Fruit fly (Drosophila melanogaster) whole organism, pupa: ENCODE measurements around the gene Ets65A.
"Not testable (repeated sequence)": the region's sequence is repeated elsewhere in the genome, so short reads cannot be mapped to it uniquely, and the experiment has no call there.

Experiments used
- CG10348 ChIP-seq: fragments of 200-800 bp; sonication (Bioruptor generic); IDR thresholded peaks from 2 replicates; pipeline ENCODE4 v1.3.6; 2022; ENCODE audit warnings: missing biosample characterization, missing genetic modification characterization
- CG13204 ChIP-seq: fragments of 200-800 bp; sonication (Bioruptor generic); optimal IDR thresholded peaks from 2 replicates; lab custom pipeline; 2018; ENCODE audit warnings: missing biosample characterization, mild to moderate bottlenecking, missing genetic modification characterization, moderate library complexity
- CG4496 ChIP-seq: fragments of 200-800 bp; sonication (Bioruptor generic); IDR thresholded peaks from 3 replicates; pipeline ENCODE4 v1.3.6; 2022; ENCODE audit warnings: missing biosample characterization, missing genetic modification characterization
- CG8159 ChIP-seq: fragments of 200-800 bp; sonication (Bioruptor generic); optimal IDR thresholded peaks from 3 replicates; lab custom pipeline; 2018; ENCODE audit warnings: missing biosample characterization, mild to moderate bottlenecking, missing genetic modification characterization, moderate library complexity
- CG8301 ChIP-seq: fragments of 200-800 bp; sonication (Bioruptor generic); optimal IDR thresholded peaks from 2 replicates; lab custom pipeline; 2018; ENCODE audit warnings: missing biosample characterization, mild to moderate bottlenecking, missing genetic modification characterization
- CG9948 ChIP-seq: fragments of 200-800 bp; sonication (Bioruptor generic); optimal IDR thresholded peaks from 2 replicates; lab custom pipeline; 2018; ENCODE audit warnings: missing biosample characterization, mild to moderate bottlenecking, missing genetic modification characterization, moderate library complexity
- D1 ChIP-seq: fragments of 200-800 bp; sonication (Bioruptor generic); optimal IDR thresholded peaks from 2 replicates; lab custom pipeline; 2018; ENCODE audit warnings: missing biosample characterization, mild to moderate bottlenecking, missing genetic modification characterization, moderate library complexity
- Ets98B ChIP-seq: fragments of 200-800 bp; sonication (Bioruptor generic); IDR thresholded peaks from 2 replicates; pipeline ENCODE4 v1.3.6; 2022; ENCODE audit warnings: missing biosample characterization, missing genetic modification characterization
- Pif1A ChIP-seq: fragments of 200-800 bp; sonication (Bioruptor generic); optimal IDR thresholded peaks from 3 replicates; lab custom pipeline; 2016; ENCODE audit warnings: missing biosample characterization, missing genetic modification characterization
- Pif1B ChIP-seq: fragments of 200-800 bp; sonication (Bioruptor generic); optimal IDR thresholded peaks from 3 replicates; lab custom pipeline; 2016; ENCODE audit warnings: missing biosample characterization, missing genetic modification characterization
- Snoo ChIP-seq: fragments of 200-800 bp; sonication (Bioruptor generic); optimal IDR thresholded peaks from 3 replicates; lab custom pipeline; 2017; ENCODE audit warnings: missing biosample characterization, mild to moderate bottlenecking, missing genetic modification characterization, inconsistent platforms

- not testable (repeated sequence) for TF ChIP-seq Snoo (tag; lab: Kevin White, UChicago); D1 (tag; lab: Kevin White, UChicago); Ets98B (GFP tag; lab: Robert Waterston, UW); CG10348; CG9948; Pif1A; CG8301; Pif1B; CG4496 (GFP tag; lab: Robert Waterston, UW); CG8159; CG13204
These were observed 53.4 kb downstream of the Ets65A start, which contains the start of the genes Cpr65Ax2 and Lcp65Aa for dm6 chr3L:6150757-6151354.
